Worm (Caenorhabditis elegans) whole organism, late embryonic: ENCODE measurements around the gene ldb-1.

Experiments
- F13H6.1 ChIP-seq: sonication (generic microtip); optimal IDR thresholded peaks from 2 replicates; lab custom pipeline; 2016; ENCODE audit warnings: missing genetic modification characterization, missing compliant biosample characterization
- K02D7.2 ChIP-seq: sonication (generic microtip); optimal IDR thresholded peaks from 2 replicates; lab custom pipeline; 2017; ENCODE audit warnings: mild to moderate bottlenecking, missing genetic modification characterization, missing compliant biosample characterization
- T23F11.4 ChIP-seq: fragments of 200-800 bp; sonication (Bioruptor generic); optimal IDR thresholded peaks from 2 replicates; lab custom pipeline; 2018; ENCODE audit warnings: mild to moderate bottlenecking, missing genetic modification characterization, missing compliant biosample characterization
- ama-1 ChIP-seq: fragments of 150-350 bp; optimal IDR thresholded peaks from 2 replicates; lab custom pipeline; 2014
- ceh-18 ChIP-seq: sonication (generic microtip); optimal IDR thresholded peaks from 2 replicates; lab custom pipeline; 2016; ENCODE audit warnings: missing genetic modification characterization, missing compliant biosample characterization
- ceh-19 ChIP-seq: fragments of 200-800 bp; sonication (Bioruptor generic); optimal IDR thresholded peaks from 2 replicates; lab custom pipeline; 2018; ENCODE audit warnings: mild to moderate bottlenecking, missing genetic modification characterization, missing compliant biosample characterization
- ceh-22 ChIP-seq: sonication (generic microtip); optimal IDR thresholded peaks from 2 replicates; lab custom pipeline; 2017; ENCODE audit warnings: missing biosample characterization, missing genetic modification characterization
- ceh-34 ChIP-seq: sonication (generic microtip); optimal IDR thresholded peaks from 2 replicates; lab custom pipeline; 2016; ENCODE audit warnings: mild to moderate bottlenecking, missing genetic modification characterization, missing compliant biosample characterization
- ceh-45 ChIP-seq: fragments of 200-800 bp; sonication (Bioruptor generic); IDR thresholded peaks from 2 replicates; pipeline ENCODE4 v1.3.6; 2022; ENCODE audit warnings: missing genetic modification reagents, missing genetic modification characterization, missing compliant biosample characterization
- ceh-48 ChIP-seq: sonication (generic microtip); optimal IDR thresholded peaks from 2 replicates; lab custom pipeline; 2016; ENCODE audit warnings: missing genetic modification characterization, inconsistent platforms, missing compliant biosample characterization
- che-1 ChIP-seq: sonication (generic microtip); optimal IDR thresholded peaks from 2 replicates; lab custom pipeline; 2016; ENCODE audit warnings: mild to moderate bottlenecking, missing genetic modification characterization, missing compliant biosample characterization
- dmd-4 ChIP-seq: sonication (generic microtip); optimal IDR thresholded peaks from 2 replicates; lab custom pipeline; 2016; ENCODE audit warnings: borderline replicate concordance, missing genetic modification characterization, missing compliant biosample characterization
- dve-1 ChIP-seq: sonication (generic microtip); optimal IDR thresholded peaks from 2 replicates; lab custom pipeline; 2017; ENCODE audit warnings: antibody characterized with exemption, mild to moderate bottlenecking, missing genetic modification characterization, missing compliant biosample characterization
- elt-2 ChIP-seq: sonication (generic microtip); optimal IDR thresholded peaks from 2 replicates; lab custom pipeline; 2016; ENCODE audit warnings: missing genetic modification reagents, missing genetic modification characterization, missing compliant biosample characterization
- elt-4 ChIP-seq: sonication (generic microtip); optimal IDR thresholded peaks from 2 replicates; lab custom pipeline; 2016; ENCODE audit warnings: missing genetic modification characterization, missing compliant biosample characterization
- eyg-1 ChIP-seq: sonication (generic microtip); optimal IDR thresholded peaks from 2 replicates; lab custom pipeline; 2016; ENCODE audit warnings: missing genotype, missing genetic modification characterization, missing compliant biosample characterization
- fax-1 ChIP-seq: sonication (generic microtip); optimal IDR thresholded peaks from 2 replicates; lab custom pipeline; 2016; ENCODE audit warnings: missing genotype, missing genetic modification characterization, missing compliant biosample characterization
- fkh-10 ChIP-seq: fragments of 150-350 bp; optimal IDR thresholded peaks from 2 replicates; lab custom pipeline; 2014; ENCODE audit warnings: missing biosample characterization, missing genetic modification reagents, missing genetic modification characterization
- gmeb-2 ChIP-seq: sonication (generic microtip); optimal IDR thresholded peaks from 2 replicates; lab custom pipeline; 2016; ENCODE audit warnings: missing genetic modification characterization, inconsistent platforms, missing compliant biosample characterization
- hlh-13 ChIP-seq: fragments of 200-800 bp; sonication (Bioruptor generic); optimal IDR thresholded peaks from 2 replicates; lab custom pipeline; 2018; ENCODE audit warnings: mild to moderate bottlenecking, missing genetic modification characterization, missing compliant biosample characterization
- hlh-30 ChIP-seq: sonication (generic microtip); optimal IDR thresholded peaks from 2 replicates; lab custom pipeline; 2017; ENCODE audit warnings: antibody characterized with exemption, missing genetic modification characterization, missing compliant biosample characterization; ENCODE audit not compliant: insufficient read depth
- hlh-8 ChIP-seq: sonication (generic microtip); optimal IDR thresholded peaks from 2 replicates; lab custom pipeline; 2016; ENCODE audit warnings: missing genotype, missing genetic modification characterization, missing compliant biosample characterization
- lim-6 ChIP-seq: sonication (generic microtip); optimal IDR thresholded peaks from 2 replicates; lab custom pipeline; 2016; ENCODE audit warnings: missing genetic modification characterization, missing compliant biosample characterization
- madf-2 ChIP-seq: sonication (generic microtip); optimal IDR thresholded peaks from 2 replicates; lab custom pipeline; 2017; ENCODE audit warnings: missing genetic modification characterization, missing compliant biosample characterization
- mec-3 ChIP-seq: sonication (generic microtip); optimal IDR thresholded peaks from 2 replicates; lab custom pipeline; 2016; ENCODE audit warnings: borderline replicate concordance, missing genetic modification characterization, missing compliant biosample characterization
- nhr-11 ChIP-seq: fragments of 150-350 bp; optimal IDR thresholded peaks from 2 replicates; lab custom pipeline; 2014; ENCODE audit warnings: missing biosample characterization, missing genetic modification characterization
- pag-3 ChIP-seq: sonication (generic microtip); optimal IDR thresholded peaks from 2 replicates; lab custom pipeline; 2016; ENCODE audit warnings: missing compliant biosample characterization, missing genetic modification characterization, borderline replicate concordance
- pax-1 ChIP-seq: fragments of 150-350 bp; optimal IDR thresholded peaks from 2 replicates; lab custom pipeline; 2014; ENCODE audit warnings: missing biosample characterization, missing genetic modification characterization
- pha-4 ChIP-seq: fragments of 150-350 bp; optimal IDR thresholded peaks from 2 replicates; lab custom pipeline; 2018; ENCODE audit warnings: missing biosample characterization, missing genetic modification reagents, missing genetic modification characterization
- pqm-1 ChIP-seq: sonication (generic microtip); optimal IDR thresholded peaks from 2 replicates; lab custom pipeline; 2016; ENCODE audit warnings: missing genetic modification characterization, missing compliant biosample characterization
- ref-2 ChIP-seq: sonication (generic microtip); optimal IDR thresholded peaks from 2 replicates; lab custom pipeline; 2016; ENCODE audit warnings: missing genetic modification characterization, missing compliant biosample characterization
- sdc-2 ChIP-seq: sonication (generic microtip); optimal IDR thresholded peaks from 2 replicates; lab custom pipeline; 2016; ENCODE audit warnings: missing genotype, missing genetic modification characterization, missing compliant biosample characterization
- tbx-2 ChIP-seq: sonication (generic microtip); optimal IDR thresholded peaks from 2 replicates; lab custom pipeline; 2016; ENCODE audit warnings: missing genetic modification characterization, missing compliant biosample characterization
- unc-3 ChIP-seq, 2 experiments: fragments of 200-800 bp in 1 of 2; sonication (Bioruptor generic) in 1 of 2; sonication (generic microtip) in 1 of 2; conservative IDR thresholded peaks in 1 of 2; optimal IDR thresholded peaks in 1 of 2; 2 replicates each; pipeline versions ENCODE4 v1.3.6 to Lab custom; 2016 to 2022; ENCODE audit warnings: missing compliant biosample characterization in 2 of 2, missing genetic modification characterization in 2 of 2, missing genetic modification reagents in 1 of 2
- unc-42 ChIP-seq: sonication (generic microtip); optimal IDR thresholded peaks from 2 replicates; lab custom pipeline; 2016; ENCODE audit warnings: missing genotype, missing genetic modification characterization, missing compliant biosample characterization
- unc-55 ChIP-seq: sonication (generic microtip); optimal IDR thresholded peaks from 2 replicates; lab custom pipeline; 2017; ENCODE audit warnings: missing biosample characterization, missing genetic modification reagents, missing genetic modification characterization

ldb-1 gene

ce11 chrX:11028617-11029016 is at the start of gene ldb-1:
Gene ldb-1 (plus strand): TSS chrX:11028917.
- TF ChIP-seq elt-4 (tag; lab: Kevin White, UChicago) = no peak
- no peak for TF ChIP-seq ceh-34 (tag; lab: Kevin White, UChicago)
- no peak for TF ChIP-seq F13H6.1 (tag; lab: Kevin White, UChicago)
- TF ChIP-seq eyg-1 (tag; lab: Kevin White, UChicago) = no peak
- no peak for TF ChIP-seq pax-1
- TF ChIP-seq dve-1 (tag; lab: Kevin White, UChicago) = no peak
- TF ChIP-seq hlh-13 = no peak
- no peak for TF ChIP-seq dmd-4 (tag; lab: Kevin White, UChicago)

- no peak for TF ChIP-seq dve-1 (tag; lab: Kevin White, UChicago)
- TF ChIP-seq elt-2 (tag; lab: Kevin White, UChicago) = no peak
- no peak for TF ChIP-seq pax-1
- TF ChIP-seq ceh-18 (tag; lab: Kevin White, UChicago) = no peak
- no peak for TF ChIP-seq hlh-30 (tag; lab: Kevin White, UChicago)
- no peak for TF ChIP-seq gmeb-2
- no peak for TF ChIP-seq unc-3 (GFP tag; conservative IDR thresholded peaks at IDR 0.05; lab: Robert Waterston, UW)
- no peak for TF ChIP-seq unc-3 (tag; optimal IDR thresholded peaks at IDR 0.05; lab: Kevin White, UChicago)
- no peak for TF ChIP-seq elt-4 (tag; lab: Kevin White, UChicago)
- no peak for TF ChIP-seq T23F11.4 (GFP tag; lab: Kevin White, UChicago)
- TF ChIP-seq pag-3 (tag; lab: Kevin White, UChicago) = no peak
- TF ChIP-seq lim-6 (tag; lab: Kevin White, UChicago) = no peak
- TF ChIP-seq ceh-48 (tag; lab: Kevin White, UChicago) = no peak
- no peak for TF ChIP-seq madf-2
- no peak for TF ChIP-seq F13H6.1 (tag; lab: Kevin White, UChicago)
- TF ChIP-seq pha-4 (tag; lab: Kevin White, UChicago) = no peak
- no peak for TF ChIP-seq sdc-2 (tag; lab: Kevin White, UChicago)
- TF ChIP-seq ref-2 (tag; lab: Kevin White, UChicago) = no peak
- TF ChIP-seq hlh-13 = no peak
- TF ChIP-seq eyg-1 (tag; lab: Kevin White, UChicago) = no peak
- no peak for TF ChIP-seq K02D7.2 (tag; lab: Kevin White, UChicago)
Measured at ce11 chrX:10979186-10979585, 49.5 kb upstream of the ldb-1 start, which contains the start of gene pxn-2. Gene pxn-2 (minus strand): TSS chrX:10979286.

- TF ChIP-seq fkh-10 (no peak), elt-2 (tag; lab: Kevin White, UChicago) (no peak), K02D7.2 (tag; lab: Kevin White, UChicago) (no peak), elt-4 (tag; lab: Kevin White, UChicago) (no peak), pqm-1 (tag; lab: Kevin White, UChicago) (no peak)
Measured at ce11 chrX:10981374-10981773, 47.3 kb upstream of the ldb-1 start.

- TF ChIP-seq elt-2 (tag; lab: Kevin White, UChicago) (no peak), tbx-2 (tag; lab: Kevin White, UChicago) (no peak), ceh-48 (tag; lab: Kevin White, UChicago) (no peak), pax-1 (no peak), fax-1 (no peak), nhr-11 (tag; lab: Kevin White, UChicago) (no peak), dve-1 (tag; lab: Kevin White, UChicago) (no peak), elt-4 (tag; lab: Kevin White, UChicago) (no peak), ceh-19 (GFP tag; lab: Kevin White, UChicago) (no peak), hlh-8 (tag; lab: Kevin White, UChicago) (no peak), ceh-45 (GFP tag; lab: Robert Waterston, UW) (no peak), ama-1 (lab: Kevin White, UChicago) (no peak), mec-3 (tag; lab: Kevin White, UChicago) (no peak), che-1 (tag; lab: Kevin White, UChicago) (no peak), pqm-1 (tag; lab: Kevin White, UChicago) (no peak), madf-2 (no peak), fkh-10 (no peak), unc-42 (no peak), unc-55 (GFP tag; lab: Kevin White, UChicago) (no peak), ceh-22 (tag; lab: Kevin White, UChicago) (no peak)
- TF ChIP-seq, all 69 proteins: peak for 0
Measured at ce11 chrX:10982051-10982450, 46.7 kb upstream of the ldb-1 start, which contains the start of gene ver-4. Gene ver-4 (plus strand): TSS chrX:10982351.
